Fruit fly (Drosophila melanogaster): ENCODE results near the gene CG42717.

Gene CG42717

DNA sequence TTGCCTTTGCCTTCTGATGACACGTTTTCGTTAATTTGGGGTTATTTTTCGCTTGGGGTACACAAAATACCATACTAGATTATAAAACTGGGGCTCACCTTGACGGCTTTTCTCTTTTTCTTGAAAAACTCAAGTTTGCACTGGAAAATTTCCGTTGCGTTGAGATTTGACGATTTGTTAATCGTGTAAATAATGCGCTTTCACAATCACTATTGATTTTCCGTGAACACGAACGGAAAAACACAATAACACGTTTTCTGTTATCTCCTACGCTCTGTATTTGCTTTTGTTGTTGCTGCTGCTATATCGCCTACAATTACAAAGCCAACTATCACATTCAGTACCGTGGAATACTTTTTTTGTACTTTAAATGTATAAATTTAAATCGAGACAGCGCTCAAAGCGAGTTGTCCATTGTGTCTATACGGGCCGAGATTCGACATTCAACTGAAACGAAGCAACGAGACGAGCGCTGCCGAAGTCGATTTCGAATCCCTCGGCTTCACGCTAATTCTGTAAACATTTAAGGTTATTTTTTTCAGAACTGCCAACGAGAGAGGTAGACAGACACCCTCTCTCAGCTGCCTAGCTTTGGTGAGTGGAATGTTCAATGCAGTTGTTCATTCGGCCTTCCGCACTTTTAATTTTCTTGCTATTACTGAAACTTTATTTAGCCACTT, 13.5 kb upstream of the CG42717 start (continued):
- TF ChIP-seq CG11504 (tag; optimal IDR thresholded peaks at IDR 0.05): peak; percentile 7
- TF ChIP-seq jing (GFP tag; optimal IDR thresholded peaks at IDR 0.05): no peak
- TF ChIP-seq Fer3 (tag; optimal IDR thresholded peaks at IDR 0.05): peak; percentile 40
- TF ChIP-seq gcm (GFP tag; optimal IDR thresholded peaks at IDR 0.05): no peak
- TF ChIP-seq eyg (GFP tag; optimal IDR thresholded peaks at IDR 0.05): no peak
- no peak for TF ChIP-seq CG8281 (tag; optimal IDR thresholded peaks at IDR 0.05)
- no peak for TF ChIP-seq CG5180 (GFP tag; optimal IDR thresholded peaks at IDR 0.05)
- peak; percentile 44; the same call in 1 of the 3 replicates for TF ChIP-seq CG34422 (GFP tag; IDR thresholded peaks at IDR 0.05)
- no peak for TF ChIP-seq fd3F (GFP tag; optimal IDR thresholded peaks at IDR 0.05)
- no peak for TF ChIP-seq CG11695 (GFP tag; IDR thresholded peaks at IDR 0.05)
- TF ChIP-seq Max (GFP tag; optimal IDR thresholded peaks at IDR 0.05): no peak
- TF ChIP-seq D19A (tag; optimal IDR thresholded peaks at IDR 0.05): peak; percentile 48
- peak; percentile 67; the same call in 1 of the 2 replicates for TF ChIP-seq sob (GFP tag; IDR thresholded peaks at IDR 0.05)
- TF ChIP-seq Dp (GFP tag; optimal IDR thresholded peaks at IDR 0.05): no peak
- TF ChIP-seq ewg (GFP tag; optimal IDR thresholded peaks at IDR 0.05): no peak
- no peak for TF ChIP-seq CG6683 (GFP tag; optimal IDR thresholded peaks at IDR 0.05)
- TF ChIP-seq CrebB (tag; optimal IDR thresholded peaks at IDR 0.05): peak; percentile 33
- TF ChIP-seq Gug (GFP tag; IDR thresholded peaks at IDR 0.05): no peak
- no peak for TF ChIP-seq CG4424 (GFP tag; optimal IDR thresholded peaks at IDR 0.05)
- no peak for TF ChIP-seq Ptx1 (GFP tag; IDR thresholded peaks at IDR 0.05)
- no peak for TF ChIP-seq CG13123 (GFP tag; optimal IDR thresholded peaks at IDR 0.05)
- no peak for TF ChIP-seq ap (GFP tag; IDR thresholded peaks at IDR 0.05)
- no peak for TF ChIP-seq Scr (GFP tag; IDR thresholded peaks at IDR 0.05; ENCODE audit: partially characterized antibody)
- TF ChIP-seq tio (GFP tag; optimal IDR thresholded peaks at IDR 0.05): no peak
- TF ChIP-seq sug (tag; optimal IDR thresholded peaks at IDR 0.05): peak; percentile 56
- no peak; the same call in 1 of the 2 replicates for TF ChIP-seq aop (GFP tag; IDR thresholded peaks at IDR 0.05)
- TF ChIP-seq z (GFP tag; IDR thresholded peaks at IDR 0.05): peak; percentile 61; the same call in 2 of the 3 replicates
- no peak for TF ChIP-seq CG1529 (GFP tag; optimal IDR thresholded peaks at IDR 0.05)
- no peak; the same call in 1 of the 2 replicates for TF ChIP-seq CG31441 (GFP tag; IDR thresholded peaks at IDR 0.05)
- no peak for TF ChIP-seq Vsx1 (GFP tag; optimal IDR thresholded peaks at IDR 0.05)
- no peak for TF ChIP-seq usp (GFP tag; optimal IDR thresholded peaks at IDR 0.05)
- TF ChIP-seq CG11247 (GFP tag; IDR thresholded peaks at IDR 0.05): peak; percentile 38; the same call in 1 of the 2 replicates
- TF ChIP-seq CG18262 (tag; optimal IDR thresholded peaks at IDR 0.05): no peak
- no peak for TF ChIP-seq CG15514 (GFP tag; optimal IDR thresholded peaks at IDR 0.05)
- TF ChIP-seq CG10147 (GFP tag; optimal IDR thresholded peaks at IDR 0.05): no peak
- TF ChIP-seq Hr51 (GFP tag; optimal IDR thresholded peaks at IDR 0.05): no peak
- peak; percentile 44; the same call in 1 of the 2 replicates for TF ChIP-seq CG32532 (GFP tag; IDR thresholded peaks at IDR 0.05)
- TF ChIP-seq ranshi (GFP tag; IDR thresholded peaks at IDR 0.05): no peak; the same call in 1 of the 2 replicates
- TF ChIP-seq CG15073 (GFP tag; optimal IDR thresholded peaks at IDR 0.05): no peak
- no peak for TF ChIP-seq sim (GFP tag; IDR thresholded peaks at IDR 0.05)
- no peak for TF ChIP-seq fru (optimal IDR thresholded peaks at IDR 0.05)
- TF ChIP-seq CG12744 (GFP tag; optimal IDR thresholded peaks at IDR 0.05): no peak
- TF ChIP-seq cato (GFP tag; optimal IDR thresholded peaks at IDR 0.05; ENCODE audit: borderline replicate concordance): no peak
- no peak for TF ChIP-seq CG1832 (GFP tag; optimal IDR thresholded peaks at IDR 0.05)
- TF ChIP-seq CG17568 (GFP tag; optimal IDR thresholded peaks at IDR 0.05): peak; percentile 56
- TF ChIP-seq Deaf1 (tag; optimal IDR thresholded peaks at IDR 0.05): peak; percentile 100
- TF ChIP-seq klu (GFP tag; IDR thresholded peaks at IDR 0.05): no peak
- TF ChIP-seq CG31388 (GFP tag; optimal IDR thresholded peaks at IDR 0.05): no peak
- 0 out of 2 replicates have a peak, but pooled peaks have one; percentile 27 for TF ChIP-seq Bgb (GFP tag; IDR thresholded peaks at IDR 0.05; ENCODE audit: partially characterized antibody)
- no peak for TF ChIP-seq Doc2 (GFP tag; IDR thresholded peaks at IDR 0.05)

Measured in whole organism, embryonic.